Worm (Caenorhabditis elegans): ENCODE results near the gene twk-11.
"Not testable (repeated sequence)": the region's sequence is repeated elsewhere in the genome, so short reads cannot be mapped to it uniquely, and the experiment has no call there.

Gene twk-11

DNA sequence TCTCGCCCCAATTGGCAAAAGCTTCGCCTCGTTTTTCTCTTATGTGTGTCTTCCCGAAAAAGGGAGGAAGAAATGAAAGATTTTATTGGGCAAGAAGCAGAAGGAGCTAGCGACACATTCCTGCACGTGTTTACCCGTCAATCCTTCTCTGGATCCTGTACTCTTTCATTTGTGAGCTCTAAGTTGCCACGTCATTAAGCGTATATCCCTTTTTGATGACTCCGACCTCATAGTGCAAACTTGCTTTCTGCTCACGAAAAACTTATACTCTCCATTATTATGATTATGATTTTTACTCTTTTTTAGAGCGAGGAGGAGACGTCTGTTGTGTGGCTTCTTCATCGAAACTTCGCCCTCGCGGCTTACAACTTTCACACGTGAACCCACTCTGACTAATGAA, 35.9 kb upstream of the twk-11 start, which contains the start of gene F27B10.1:
TSS of gene F27B10.1 (plus strand) at position 301 of the 400 bp plus-strand sequence.
- TF ChIP-seq unc-120 (tag; optimal IDR thresholded peaks at IDR 0.05; ENCODE audit: poor library complexity, severe bottlenecking), result no peak
- TF ChIP-seq lin-13 (tag; optimal IDR thresholded peaks at IDR 0.05), result no peak
- TF ChIP-seq mab-5 (tag; optimal IDR thresholded peaks at IDR 0.05), result no peak
- TF ChIP-seq mls-2 (tag; optimal IDR thresholded peaks at IDR 0.05), result no peak
- TF ChIP-seq cnd-1 (tag; optimal IDR thresholded peaks at IDR 0.05), result no peak
- TF ChIP-seq lsy-2 (tag; optimal IDR thresholded peaks at IDR 0.05), result no peak
- no peak for TF ChIP-seq ztf-11 (tag; optimal IDR thresholded peaks at IDR 0.05)
- no peak for TF ChIP-seq sptf-1 (tag; optimal IDR thresholded peaks at IDR 0.05)
- no peak for TF ChIP-seq hlh-1 (tag; optimal IDR thresholded peaks at IDR 0.05)
- TF ChIP-seq ham-2 (GFP tag; optimal IDR thresholded peaks at IDR 0.05), result no peak
- TF ChIP-seq tbx-8 (GFP tag; optimal IDR thresholded peaks at IDR 0.05), result no peak
- no peak for TF ChIP-seq lin-32 (GFP tag; optimal IDR thresholded peaks at IDR 0.05)

- no peak for TF ChIP-seq zip-8 (tag; optimal IDR thresholded peaks at IDR 0.05)
- no peak for TF ChIP-seq blmp-1 (tag; optimal IDR thresholded peaks at IDR 0.05)
- TF ChIP-seq hlh-1 (tag; optimal IDR thresholded peaks at IDR 0.05), result no peak
- no peak for TF ChIP-seq elt-1 (tag; optimal IDR thresholded peaks at IDR 0.05; ENCODE audit: borderline replicate concordance, insufficient read depth)
These were observed 33.2 kb upstream of the twk-11 start for ce11 chrV:7069605-7070004.

DNA sequence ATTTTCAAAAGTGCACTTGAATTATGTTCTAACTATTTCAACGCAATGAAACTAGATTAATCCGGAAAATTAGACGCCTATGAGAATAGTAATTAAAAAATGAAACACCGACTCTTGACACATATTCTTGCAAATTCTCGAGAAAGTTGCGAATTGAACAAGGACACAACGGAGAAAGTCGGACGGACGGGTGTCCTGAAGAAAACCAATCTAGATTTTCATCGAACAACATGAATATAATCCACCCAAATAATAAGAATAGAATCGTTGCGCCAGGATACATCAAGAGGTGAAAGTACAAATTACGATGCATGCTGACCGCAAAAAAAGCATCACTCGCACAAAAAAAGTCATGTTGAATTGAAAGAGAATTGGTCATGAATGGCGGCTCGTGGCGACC, 32.5 kb upstream of the twk-11 start:
- TF ChIP-seq zip-8 (tag; optimal IDR thresholded peaks at IDR 0.05) (no peak), sem-2 (GFP tag; optimal IDR thresholded peaks at IDR 0.05) (no peak), elt-1 (tag; optimal IDR thresholded peaks at IDR 0.05; ENCODE audit: borderline replicate concordance, insufficient read depth) (no peak), nhr-76 (tag; optimal IDR thresholded peaks at IDR 0.05) (no peak), cnd-1 (tag; optimal IDR thresholded peaks at IDR 0.05) (no peak), ham-2 (GFP tag; optimal IDR thresholded peaks at IDR 0.05) (no peak), drap-1 (GFP tag; optimal IDR thresholded peaks at IDR 0.05) (no peak), sptf-1 (tag; optimal IDR thresholded peaks at IDR 0.05) (no peak)

DNA sequence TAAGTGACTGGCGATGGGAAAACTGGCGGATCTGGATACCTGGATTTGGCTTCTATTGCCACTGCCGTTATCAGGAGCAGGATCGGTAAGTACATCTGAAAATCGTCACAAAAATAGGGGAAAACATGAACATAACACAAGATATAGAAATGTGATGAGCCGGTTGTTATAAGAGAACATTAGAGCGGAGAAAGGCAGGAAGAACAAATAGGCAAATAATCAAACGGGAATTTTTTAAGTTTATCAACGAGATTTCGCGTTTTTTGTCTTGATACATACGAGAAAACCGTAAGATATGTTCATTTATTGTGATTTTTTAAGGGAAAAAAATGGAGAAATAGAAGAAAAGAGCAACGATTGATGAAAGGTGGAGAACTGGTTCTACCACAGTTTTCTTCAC, 28.9 kb upstream of the twk-11 start, which contains the start of gene Y57E12AR.1:
TSS of gene Y57E12AR.1 (minus strand) at position 101 of the 400 bp plus-strand sequence.
- TF ChIP-seq lin-32 (GFP tag; optimal IDR thresholded peaks at IDR 0.05) (no peak), bed-3 (GFP tag; optimal IDR thresholded peaks at IDR 0.05) (no peak), mab-5 (tag; optimal IDR thresholded peaks at IDR 0.05) (no peak), mep-1 (tag; optimal IDR thresholded peaks at IDR 0.05) (no peak), ceh-39 (tag; optimal IDR thresholded peaks at IDR 0.05) (no peak), flh-1 (GFP tag; optimal IDR thresholded peaks at IDR 0.05) (no peak), elt-1 (tag; optimal IDR thresholded peaks at IDR 0.05; ENCODE audit: borderline replicate concordance, insufficient read depth) (no peak), drap-1 (GFP tag; optimal IDR thresholded peaks at IDR 0.05) (no peak), nhr-2 (tag; optimal IDR thresholded peaks at IDR 0.05) (no peak), blmp-1 (tag; optimal IDR thresholded peaks at IDR 0.05) (no peak), hlh-1 (tag; optimal IDR thresholded peaks at IDR 0.05) (no peak), nhr-76 (tag; optimal IDR thresholded peaks at IDR 0.05) (no peak), sem-2 (GFP tag; optimal IDR thresholded peaks at IDR 0.05) (no peak), zip-8 (tag; optimal IDR thresholded peaks at IDR 0.05) (no peak), ceh-83 (GFP tag; optimal IDR thresholded peaks at IDR 0.05) (no peak), nhr-28 (tag; optimal IDR thresholded peaks at IDR 0.05) (no peak), ham-2 (GFP tag; optimal IDR thresholded peaks at IDR 0.05) (no peak), tbx-8 (GFP tag; optimal IDR thresholded peaks at IDR 0.05) (no peak), lsy-2 (tag; optimal IDR thresholded peaks at IDR 0.05) (no peak)

ce11 chrV:7062790-7063189, 26.4 kb upstream of the twk-11 start, which contains the start of gene tmem-258:
Gene tmem-258, plus strand, starts transcription at chrV:7063174.
- not testable (repeated sequence) for TF ChIP-seq ceh-39, unc-39, blmp-1 (tag; optimal IDR thresholded peaks at IDR 0.05)

- TF ChIP-seq snpc-4 (tag; optimal IDR thresholded peaks at IDR 0.05) (no peak), flh-1 (GFP tag; optimal IDR thresholded peaks at IDR 0.05) (no peak), lsy-2 (tag; optimal IDR thresholded peaks at IDR 0.05) (peak; percentile 73), lin-32 (GFP tag; optimal IDR thresholded peaks at IDR 0.05) (peak; percentile 12), hlh-1 (tag; optimal IDR thresholded peaks at IDR 0.05) (peak; percentile 35), lin-13 (tag; optimal IDR thresholded peaks at IDR 0.05) (peak; percentile 80), pha-4 (tag; optimal IDR thresholded peaks at IDR 0.05) (peak; percentile 23), ces-1 (GFP tag; optimal IDR thresholded peaks at IDR 0.05) (peak; percentile 37), mep-1 (tag; optimal IDR thresholded peaks at IDR 0.05) (peak; percentile 71), nhr-2 (tag; optimal IDR thresholded peaks at IDR 0.05) (no peak), ceh-43 (GFP tag; optimal IDR thresholded peaks at IDR 0.05) (peak; percentile 68), M03D4.4 (tag; optimal IDR thresholded peaks at IDR 0.05) (peak; percentile 78), blmp-1 (tag; optimal IDR thresholded peaks at IDR 0.05) (no peak), mab-5 (tag; optimal IDR thresholded peaks at IDR 0.05) (no peak), unc-39 (tag; optimal IDR thresholded peaks at IDR 0.05) (no peak), elt-3 (tag; optimal IDR thresholded peaks at IDR 0.05) (no peak), nhr-28 (tag; optimal IDR thresholded peaks at IDR 0.05) (no peak), tbx-8 (GFP tag; optimal IDR thresholded peaks at IDR 0.05) (no peak), nhr-12 (tag; optimal IDR thresholded peaks at IDR 0.05) (no peak), drap-1 (GFP tag; optimal IDR thresholded peaks at IDR 0.05) (peak; percentile 1), nhr-76 (tag; optimal IDR thresholded peaks at IDR 0.05) (no peak), elt-1 (tag; optimal IDR thresholded peaks at IDR 0.05; ENCODE audit: borderline replicate concordance, insufficient read depth) (no peak), unc-62 (GFP tag; optimal IDR thresholded peaks at IDR 0.05) (peak; percentile 10), mls-2 (tag; optimal IDR thresholded peaks at IDR 0.05) (peak; percentile 72), ceh-83 (GFP tag; optimal IDR thresholded peaks at IDR 0.05) (no peak), ham-2 (GFP tag; optimal IDR thresholded peaks at IDR 0.05) (peak; percentile 14), ztf-11 (tag; optimal IDR thresholded peaks at IDR 0.05) (no peak), cnd-1 (tag; optimal IDR thresholded peaks at IDR 0.05) (peak; percentile 53), nhr-237 (tag; optimal IDR thresholded peaks at IDR 0.05) (peak; percentile 67)
These were observed 24.0 kb upstream of the twk-11 start, which contains the start of the genes Y57E12AL.6 and Y57E12AL.1 for ce11 chrV:7060396-7060795. Gene Y57E12AL.6, minus strand, starts transcription at chrV:7060470. Gene Y57E12AL.1, plus strand, starts transcription at chrV:7060530.

Data from whole organism, mixed stage, embryonic.